Worm (Caenorhabditis elegans) whole organism, young adult: Measurements from ENCODE around the gene str-238.

Experiments used
- B0019.2 ChIP-seq: fragments of 200-800 bp; sonication (Bioruptor generic); conservative IDR thresholded peaks from 2 replicates; pipeline ENCODE4 v1.3.6; 2022; ENCODE audit warnings: missing genetic modification reagents, missing genetic modification characterization, missing compliant biosample characterization
- B0336.3 ChIP-seq: fragments of 200-800 bp; sonication (Bioruptor generic); IDR thresholded peaks from 2 replicates; pipeline ENCODE4 v1.3.6; 2022; ENCODE audit warnings: missing genetic modification characterization, missing compliant biosample characterization
- C06A6.2 ChIP-seq: fragments of 200-800 bp; sonication (Bioruptor generic); conservative IDR thresholded peaks from 2 replicates; pipeline ENCODE4 v1.3.6; 2022; ENCODE audit warnings: missing genetic modification characterization, missing compliant biosample characterization
- F33H1.4 ChIP-seq: fragments of 200-800 bp; sonication (Bioruptor generic); IDR thresholded peaks from 2 replicates; pipeline ENCODE4 v1.3.6; 2022; ENCODE audit warnings: missing genetic modification reagents, missing genetic modification characterization, missing compliant biosample characterization
- F52B5.7 ChIP-seq: sonication (generic microtip); optimal IDR thresholded peaks from 2 replicates; lab custom pipeline; 2016; ENCODE audit warnings: mild to moderate bottlenecking, missing genetic modification characterization, missing compliant biosample characterization
- F55B11.4 ChIP-seq: sonication (generic microtip); optimal IDR thresholded peaks from 2 replicates; lab custom pipeline; 2016; ENCODE audit warnings: missing compliant biosample characterization, missing genetic modification characterization, borderline replicate concordance; ENCODE audit not compliant: insufficient read depth
- K12H6.12 ChIP-seq: fragments of 200-800 bp; sonication (Bioruptor generic); optimal IDR thresholded peaks from 2 replicates; lab custom pipeline; 2018; ENCODE audit warnings: mild to moderate bottlenecking, missing genetic modification characterization, missing compliant biosample characterization
- Y53F4B.3 ChIP-seq: fragments of 200-800 bp; sonication (Bioruptor generic); IDR thresholded peaks from 2 replicates; pipeline ENCODE4 v1.3.6; 2022; ENCODE audit warnings: missing genetic modification reagents, missing genetic modification characterization, missing compliant biosample characterization
- Y95B8A.8 ChIP-seq: fragments of 200-800 bp; sonication (Bioruptor generic); IDR thresholded peaks from 2 replicates; pipeline ENCODE4 v1.3.6; 2022; ENCODE audit warnings: missing genetic modification reagents, missing genetic modification characterization, missing compliant biosample characterization
- ZK185.1 ChIP-seq: sonication (generic microtip); optimal IDR thresholded peaks from 2 replicates; lab custom pipeline; 2016; ENCODE audit warnings: mild to moderate bottlenecking, missing genetic modification characterization, missing compliant biosample characterization; ENCODE audit not compliant: poor library complexity, severe bottlenecking
- akir-1 ChIP-seq: fragments of 200-800 bp; sonication (Bioruptor generic); optimal IDR thresholded peaks from 2 replicates; lab custom pipeline; 2018; ENCODE audit warnings: mild to moderate bottlenecking, missing genetic modification characterization, moderate library complexity, missing compliant biosample characterization
- attf-3 ChIP-seq: fragments of 200-800 bp; sonication (Bioruptor generic); conservative IDR thresholded peaks from 2 replicates; pipeline ENCODE4 v1.3.6; 2022; ENCODE audit warnings: missing genetic modification reagents, missing genetic modification characterization, missing compliant biosample characterization
- bed-2 ChIP-seq: fragments of 200-800 bp; sonication (Bioruptor generic); IDR thresholded peaks from 2 replicates; pipeline ENCODE4 v1.3.6; 2022; ENCODE audit warnings: missing genetic modification reagents, missing genetic modification characterization, missing compliant biosample characterization
- ceh-58 ChIP-seq: fragments of 200-800 bp; sonication (Bioruptor generic); IDR thresholded peaks from 2 replicates; pipeline ENCODE4 v1.3.6; 2022; ENCODE audit warnings: missing genetic modification characterization, missing compliant biosample characterization
- ceh-79 ChIP-seq: sonication (generic microtip); optimal IDR thresholded peaks from 2 replicates; lab custom pipeline; 2017; ENCODE audit warnings: mild to moderate bottlenecking, missing genetic modification characterization, missing compliant biosample characterization
- dpff-1 ChIP-seq: sonication (generic microtip); optimal IDR thresholded peaks from 2 replicates; lab custom pipeline; 2017; ENCODE audit warnings: mild to moderate bottlenecking, missing genetic modification characterization, missing compliant biosample characterization
- dpl-1 ChIP-seq: fragments of 150-350 bp; optimal IDR thresholded peaks from 2 replicates; lab custom pipeline; 2014; ENCODE audit warnings: missing biosample characterization, missing genetic modification reagents, missing genetic modification characterization
- gei-17 ChIP-seq: fragments of 200-800 bp; sonication (Bioruptor generic); optimal IDR thresholded peaks from 2 replicates; lab custom pipeline; 2018; ENCODE audit warnings: mild to moderate bottlenecking, missing genetic modification characterization, missing compliant biosample characterization
- hmg-1.2 ChIP-seq: fragments of 200-800 bp; sonication (Bioruptor generic); IDR thresholded peaks from 2 replicates; pipeline ENCODE4 v1.3.6; 2022; ENCODE audit warnings: missing genetic modification reagents, missing genetic modification characterization, missing compliant biosample characterization
- hmg-20 ChIP-seq: fragments of 200-800 bp; sonication (Bioruptor generic); IDR thresholded peaks from 2 replicates; pipeline ENCODE4 v1.3.6; 2022; ENCODE audit warnings: missing genetic modification reagents, missing genetic modification characterization, missing compliant biosample characterization
- hrde-1 ChIP-seq: sonication (generic microtip); optimal IDR thresholded peaks from 2 replicates; lab custom pipeline; 2016; ENCODE audit warnings: missing genetic modification characterization, mild to moderate bottlenecking, missing compliant biosample characterization, moderate library complexity, missing genotype, missing genetic modification reagents, borderline replicate concordance
- let-526 ChIP-seq: fragments of 200-800 bp; sonication (Bioruptor generic); IDR thresholded peaks from 2 replicates; pipeline ENCODE4 v1.3.6; 2022; ENCODE audit warnings: missing genetic modification reagents, missing genetic modification characterization, missing compliant biosample characterization
- lin-35 ChIP-seq, 3 experiments: fragments of 150-350 bp in 2 of 3; sonication (generic microtip) in 1 of 3; optimal IDR thresholded peaks; 2 replicates each; lab custom pipeline; 2014 to 2018; ENCODE audit warnings: missing biosample characterization in 3 of 3, missing genetic modification characterization in 3 of 3, missing genetic modification reagents in 3 of 3
- lir-1 ChIP-seq: fragments of 200-800 bp; sonication (Bioruptor generic); conservative IDR thresholded peaks from 2 replicates; pipeline ENCODE4 v1.3.6; 2022; ENCODE audit warnings: missing genetic modification reagents, missing genetic modification characterization, missing compliant biosample characterization
- lsl-1 ChIP-seq: fragments of 200-800 bp; sonication (Bioruptor generic); optimal IDR thresholded peaks from 2 replicates; lab custom pipeline; 2018; ENCODE audit warnings: mild to moderate bottlenecking, missing genetic modification characterization, moderate library complexity, missing compliant biosample characterization
- lsy-27 ChIP-seq: sonication (generic microtip); optimal IDR thresholded peaks from 2 replicates; lab custom pipeline; 2017; ENCODE audit warnings: missing genetic modification characterization, mild to moderate bottlenecking, missing compliant biosample characterization, antibody characterized with exemption, missing genotype, borderline replicate concordance; ENCODE audit not compliant: insufficient read depth
- madf-6 ChIP-seq: fragments of 200-800 bp; sonication (Bioruptor generic); IDR thresholded peaks from 2 replicates; pipeline ENCODE4 v1.3.6; 2022; ENCODE audit warnings: missing genetic modification reagents, missing genetic modification characterization, missing compliant biosample characterization
- mcd-1 ChIP-seq: fragments of 200-800 bp; sonication (Bioruptor generic); IDR thresholded peaks from 2 replicates; pipeline ENCODE4 v1.3.6; 2022; ENCODE audit warnings: missing genetic modification reagents, missing genetic modification characterization, missing compliant biosample characterization
- mxl-1 ChIP-seq: sonication (generic microtip); optimal IDR thresholded peaks from 2 replicates; lab custom pipeline; 2016; ENCODE audit warnings: missing genetic modification characterization, missing compliant biosample characterization
- nfyb-1 ChIP-seq: fragments of 200-800 bp; sonication (Bioruptor generic); IDR thresholded peaks from 2 replicates; pipeline ENCODE4 v1.3.6; 2022; ENCODE audit warnings: missing genetic modification reagents, missing genetic modification characterization, missing compliant biosample characterization
- nhr-179 ChIP-seq: sonication (generic microtip); optimal IDR thresholded peaks from 2 replicates; lab custom pipeline; 2016; ENCODE audit warnings: mild to moderate bottlenecking, missing genetic modification characterization, missing compliant biosample characterization
- nhr-90 ChIP-seq: sonication (generic microtip); optimal IDR thresholded peaks from 2 replicates; lab custom pipeline; 2016; ENCODE audit warnings: missing genotype, mild to moderate bottlenecking, missing genetic modification characterization, missing compliant biosample characterization
- snpc-1.1 ChIP-seq: sonication (generic microtip); optimal IDR thresholded peaks from 2 replicates; lab custom pipeline; 2017; ENCODE audit warnings: missing genetic modification characterization, mild to moderate bottlenecking, missing compliant biosample characterization, antibody characterized with exemption, moderate library complexity, missing genotype, missing genetic modification reagents; ENCODE audit not compliant: insufficient read depth
- snpc-1.3 ChIP-seq: sonication (generic microtip); optimal IDR thresholded peaks from 2 replicates; lab custom pipeline; 2017; ENCODE audit warnings: missing genetic modification characterization, mild to moderate bottlenecking, missing compliant biosample characterization, antibody characterized with exemption, moderate library complexity, missing genotype, missing genetic modification reagents; ENCODE audit not compliant: insufficient read depth
- snpc-4 ChIP-seq, 5 experiments: fragments of 150-350 bp in 1 of 5; sonication (generic microtip) in 4 of 5; optimal IDR thresholded peaks; 2 replicates each; lab custom pipeline; 2014 to 2018; ENCODE audit warnings: missing genetic modification characterization in 5 of 5, missing biosample characterization in 3 of 5, antibody characterized with exemption in 2 of 5, mild to moderate bottlenecking in 2 of 5, missing compliant biosample characterization in 2 of 5, missing genotype in 2 of 5, moderate library complexity in 2 of 5, missing genetic modification reagents in 1 of 5
- somi-1 ChIP-seq: fragments of 200-800 bp; sonication (Bioruptor generic); optimal IDR thresholded peaks from 2 replicates; lab custom pipeline; 2018; ENCODE audit warnings: mild to moderate bottlenecking, missing genetic modification characterization, missing compliant biosample characterization
- tbx-9 ChIP-seq: sonication (generic microtip); optimal IDR thresholded peaks from 2 replicates; lab custom pipeline; 2016; ENCODE audit warnings: borderline replicate concordance, missing genetic modification characterization, inconsistent platforms, missing compliant biosample characterization
- unc-62 ChIP-seq: fragments of 150-350 bp; optimal IDR thresholded peaks from 2 replicates; lab custom pipeline; 2014; ENCODE audit warnings: missing biosample characterization, missing genetic modification reagents, missing genetic modification characterization
- zfh-2 ChIP-seq: fragments of 200-800 bp; sonication (Bioruptor generic); conservative IDR thresholded peaks from 2 replicates; pipeline ENCODE4 v1.3.6; 2022; ENCODE audit warnings: missing genetic modification reagents, missing genetic modification characterization, missing compliant biosample characterization
- zim-3 ChIP-seq: sonication (generic microtip); optimal IDR thresholded peaks from 2 replicates; lab custom pipeline; 2017; ENCODE audit warnings: mild to moderate bottlenecking, missing genetic modification characterization, moderate library complexity, missing compliant biosample characterization
- ztf-18 ChIP-seq: sonication (generic microtip); optimal IDR thresholded peaks from 2 replicates; lab custom pipeline; 2016; ENCODE audit warnings: missing genotype, mild to moderate bottlenecking, missing genetic modification characterization, missing compliant biosample characterization

Gene str-238

DNA sequence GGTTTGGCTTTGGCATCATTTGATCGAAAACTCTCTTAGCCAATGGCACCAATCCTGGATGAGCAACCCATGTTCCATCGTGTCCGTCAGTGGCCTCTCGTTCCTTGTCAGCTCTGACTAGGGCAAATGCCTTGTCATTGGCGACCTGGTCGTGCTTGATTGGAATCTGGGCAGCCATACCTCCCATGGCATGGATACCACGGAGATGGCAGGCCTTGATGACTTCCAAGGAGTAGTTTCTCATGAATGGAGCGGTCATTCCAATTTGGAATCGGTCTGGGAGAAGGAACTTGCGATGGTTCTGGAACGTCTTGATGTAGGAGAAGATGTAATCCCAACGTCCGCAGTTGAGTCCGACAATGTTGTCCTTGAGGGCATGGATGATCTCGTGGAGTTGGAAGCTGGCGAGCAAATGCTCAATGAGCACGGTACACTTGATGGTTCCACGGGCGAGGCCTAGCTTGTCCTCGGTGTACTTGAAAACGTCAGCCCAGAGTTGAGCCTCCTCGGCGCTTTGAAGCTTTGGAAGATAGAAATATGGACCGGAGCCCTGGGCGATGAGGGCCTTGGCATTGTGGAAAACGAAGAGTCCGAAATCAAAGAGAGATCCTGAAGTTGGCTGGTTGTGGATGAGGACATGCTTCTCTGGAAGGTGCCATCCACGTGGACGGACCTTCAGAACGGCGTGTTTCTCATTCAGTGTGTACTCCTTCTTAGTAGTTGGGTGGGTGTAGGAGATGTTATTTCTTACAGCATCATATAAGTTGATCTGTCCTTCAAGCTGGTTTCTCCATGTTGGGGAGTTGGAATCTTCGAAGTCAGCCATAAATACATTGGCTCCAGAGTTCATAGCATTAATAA lies 39.7 kb upstream of the str-238 start (continued):
- no peak for TF ChIP-seq B0019.2
- TF ChIP-seq hmg-1.2 (GFP tag; lab: Robert Waterston, UW), result no peak
- no peak for TF ChIP-seq tbx-9
- TF ChIP-seq C06A6.2 (GFP tag; lab: Robert Waterston, UW), result no peak; the same call in 1 of the 2 replicates
- no peak for TF ChIP-seq snpc-1.1 (tag; lab: Kevin White, UChicago)
- TF ChIP-seq akir-1 (GFP tag; lab: Kevin White, UChicago), result no peak
- TF ChIP-seq lir-1, result no peak
- 0 out of 2 replicates have a peak, but pooled peaks have one; percentile 16 for TF ChIP-seq ceh-58 (GFP tag; lab: Robert Waterston, UW)
- no peak for TF ChIP-seq lsy-27 (tag; lab: Kevin White, UChicago)
- TF ChIP-seq F52B5.7 (tag; lab: Kevin White, UChicago), result no peak
- no peak for TF ChIP-seq lsl-1
- TF ChIP-seq somi-1 (GFP tag; lab: Kevin White, UChicago), result peak; percentile 18
- TF ChIP-seq Y53F4B.3, result no peak
- TF ChIP-seq snpc-4 (GFP tag; optimal IDR thresholded peaks at IDR 0.05; lab: Kevin White, UChicago), result no peak
- no peak for TF ChIP-seq snpc-4 (tag; optimal IDR thresholded peaks at IDR 0.05; lab: Kevin White, UChicago)
- no peak for TF ChIP-seq let-526 (GFP tag; lab: Robert Waterston, UW)
- TF ChIP-seq mcd-1, result no peak
- TF ChIP-seq, all 124 proteins: peak for 12

DNA sequence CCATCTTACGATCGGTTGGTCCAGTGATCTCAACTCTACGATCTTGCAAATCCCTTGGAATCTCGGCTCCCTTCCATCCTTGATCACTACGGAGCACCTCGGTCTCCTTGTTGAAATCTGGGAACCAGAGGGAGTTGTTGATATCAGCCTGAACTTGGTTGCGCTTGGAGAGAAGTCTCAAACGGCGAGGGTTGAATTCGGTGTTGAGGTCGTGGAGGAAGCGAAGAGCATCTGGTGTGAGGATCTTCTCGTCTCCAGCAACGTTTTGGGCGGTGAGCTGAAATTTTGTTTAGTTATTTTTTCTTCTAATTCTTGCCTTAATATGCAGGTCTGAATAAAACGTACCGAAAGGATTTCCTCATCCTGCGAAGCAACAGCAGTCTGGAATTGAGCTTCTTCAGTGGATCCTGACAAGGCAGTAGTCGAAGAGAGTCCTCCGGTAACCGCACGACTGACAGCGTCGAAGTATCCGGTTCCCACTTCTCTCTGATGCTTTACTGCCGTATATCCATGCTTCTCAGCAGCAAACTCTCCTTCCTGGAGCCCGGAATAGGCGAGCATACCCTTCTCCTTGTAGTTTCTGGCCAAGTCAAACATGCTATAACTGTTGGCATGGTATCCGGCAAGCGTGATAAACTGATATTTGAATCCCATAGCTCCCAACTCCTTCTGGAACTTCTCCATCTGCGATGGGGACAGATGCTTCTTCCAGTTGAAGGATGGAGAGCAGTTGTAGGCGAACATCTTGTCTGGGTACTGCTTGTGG lies 38.8 kb upstream of the str-238 start:
- TF ChIP-seq ztf-18 (no peak), dpff-1 (tag; lab: Kevin White, UChicago) (no peak), snpc-1.3 (tag; lab: Kevin White, UChicago) (no peak), ZK185.1 (tag; lab: Kevin White, UChicago) (peak; percentile 77), tbx-9 (no peak), F33H1.4 (GFP tag; lab: Robert Waterston, UW) (no peak), Y95B8A.8 (GFP tag; lab: Robert Waterston, UW) (no peak), hrde-1 (tag; lab: Kevin White, UChicago) (no peak), hmg-20 (GFP tag; lab: Robert Waterston, UW) (no peak; the same call in 1 of the 2 replicates), unc-62 (GFP tag; lab: Kevin White, UChicago) (no peak), gei-17 (GFP tag; lab: Kevin White, UChicago) (no peak), dpl-1 (GFP tag; lab: Kevin White, UChicago) (no peak), F55B11.4 (no peak), bed-2 (GFP tag; lab: Robert Waterston, UW) (0 out of 2 replicates have a peak, but pooled peaks have one; percentile 6), mxl-1 (tag; lab: Kevin White, UChicago) (no peak), ceh-79 (tag; lab: Kevin White, UChicago) (no peak), zim-3 (no peak), zfh-2 (GFP tag; lab: Robert Waterston, UW) (0 out of 2 replicates have a peak, but pooled peaks have one; percentile 27), madf-6 (GFP tag; lab: Robert Waterston, UW) (no peak), lsy-27 (tag; lab: Kevin White, UChicago) (no peak), B0019.2 (no peak), somi-1 (GFP tag; lab: Kevin White, UChicago) (no peak), nhr-90 (tag; lab: Kevin White, UChicago) (peak; percentile 5), attf-3 (GFP tag; lab: Robert Waterston, UW) (no peak), nfyb-1 (GFP tag; lab: Robert Waterston, UW) (no peak; the same call in none of the 2 replicates), B0336.3 (GFP tag; lab: Robert Waterston, UW) (no peak), K12H6.12 (tag; lab: Kevin White, UChicago) (no peak), lin-35 (GFP tag; optimal IDR thresholded peaks at IDR 0.05; lab: Kevin White, UChicago) (peak in 1 of 3 experiments; percentile 31), nhr-179 (no peak)
